Worm (Caenorhabditis elegans) whole organism, L2 larva: Measurements from ENCODE around the gene ZK622.4.

Experiments used
- ama-1 ChIP-seq: fragments of 150-350 bp; optimal IDR thresholded peaks from 2 replicates; lab custom pipeline; 2018; ENCODE audit warnings: inconsistent platforms
- ceh-82 ChIP-seq: fragments of 150-350 bp; optimal IDR thresholded peaks from 2 replicates; lab custom pipeline; 2014; ENCODE audit warnings: missing biosample characterization, missing genetic modification characterization
- lin-39 ChIP-seq: fragments of 150-350 bp; optimal IDR thresholded peaks from 2 replicates; lab custom pipeline; 2014; ENCODE audit warnings: missing biosample characterization, missing genetic modification reagents, missing genetic modification characterization
- mbf-1 ChIP-seq: sonication (generic microtip); optimal IDR thresholded peaks from 2 replicates; lab custom pipeline; 2017; ENCODE audit warnings: missing biosample characterization, missing genetic modification characterization
- ztf-4 ChIP-seq: fragments of 150-350 bp; optimal IDR thresholded peaks from 2 replicates; lab custom pipeline; 2014; ENCODE audit warnings: missing biosample characterization, missing genetic modification characterization

DNA sequence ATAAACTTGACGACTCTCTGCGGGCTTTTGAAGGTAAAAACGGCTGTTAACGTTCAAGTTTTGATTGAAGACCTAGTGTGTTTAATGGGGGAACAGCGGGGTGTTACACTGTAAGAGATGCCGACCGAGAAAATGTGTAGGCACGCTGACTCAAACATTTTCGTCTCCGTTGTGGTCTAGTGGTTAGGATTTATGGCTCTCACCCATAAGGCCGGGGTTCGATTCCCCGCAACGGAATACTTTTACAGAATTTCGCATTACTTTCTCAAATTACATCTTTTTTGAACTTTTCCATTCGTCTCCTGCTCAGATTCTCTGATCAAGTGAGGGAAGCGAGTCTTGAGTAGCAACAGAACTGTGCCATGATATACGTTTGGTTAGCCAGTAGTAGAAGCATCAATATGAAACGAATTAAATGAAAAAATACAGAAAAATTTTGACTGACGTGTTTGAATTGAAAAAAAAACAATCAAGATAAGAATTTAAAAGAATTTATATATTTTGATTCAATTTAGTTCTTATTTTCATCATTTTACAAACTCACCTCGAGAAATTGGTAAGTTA lies 867 bp downstream of the ZK622.4 start, which contains the start of gene ZK622.1:
- TF ChIP-seq ceh-82 (tag; lab: Kevin White, UChicago) (no peak), ztf-4 (tag; lab: Kevin White, UChicago) (no peak), ama-1 (lab: Kevin White, UChicago) (no peak), mbf-1 (tag; lab: Kevin White, UChicago) (no peak), lin-39 (tag; lab: Kevin White, UChicago) (no peak)
